Fruit fly (Drosophila melanogaster) whole organism, embryonic: ENCODE results near the gene Atx-1.

Experiments
- Asciz ChIP-seq: fragments of 200-800 bp; sonication (Bioruptor generic); optimal IDR thresholded peaks from 2 replicates; lab custom pipeline; 2017; ENCODE audit warnings: missing biosample characterization, mild to moderate bottlenecking, missing genetic modification characterization, missing genetic modification reagents
- B-H2 ChIP-seq: fragments of 200-800 bp; sonication (Bioruptor generic); optimal IDR thresholded peaks from 2 replicates; lab custom pipeline; 2018; ENCODE audit warnings: missing biosample characterization, mild to moderate bottlenecking, missing genetic modification characterization
- Bgb ChIP-seq: fragments of 200-800 bp; sonication (Bioruptor generic); IDR thresholded peaks from 2 replicates; pipeline ENCODE4 v1.3.6; 2022; ENCODE audit warnings: missing biosample characterization, missing genetic modification characterization; ENCODE audit not compliant: partially characterized antibody
- Bteb2 ChIP-seq: fragments of 200-800 bp; sonication (Bioruptor generic); optimal IDR thresholded peaks from 2 replicates; lab custom pipeline; 2016; ENCODE audit warnings: missing biosample characterization, missing genetic modification characterization
- CG12236 ChIP-seq: fragments of 200-800 bp; sonication (Bioruptor generic); optimal IDR thresholded peaks from 2 replicates; lab custom pipeline; 2016; ENCODE audit warnings: missing biosample characterization, missing genetic modification characterization
- CG17186 ChIP-seq: fragments of 200-800 bp; sonication (Bioruptor generic); optimal IDR thresholded peaks from 3 replicates; lab custom pipeline; 2017; ENCODE audit warnings: missing biosample characterization, missing genetic modification reagents, missing genetic modification characterization
- CG1832 ChIP-seq: fragments of 200-800 bp; sonication (Bioruptor generic); optimal IDR thresholded peaks from 2 replicates; lab custom pipeline; 2017; ENCODE audit warnings: missing biosample characterization, mild to moderate bottlenecking, missing genetic modification characterization, inconsistent platforms
- CG3065 ChIP-seq: fragments of 200-800 bp; sonication (Bioruptor generic); optimal IDR thresholded peaks from 2 replicates; lab custom pipeline; 2016; ENCODE audit warnings: missing biosample characterization, missing genetic modification characterization
- CG31365 ChIP-seq: fragments of 200-800 bp; sonication (Bioruptor generic); optimal IDR thresholded peaks from 2 replicates; lab custom pipeline; 2018; ENCODE audit warnings: missing biosample characterization, mild to moderate bottlenecking, missing genetic modification characterization
- CG32767 ChIP-seq: fragments of 200-800 bp; sonication (Bioruptor generic); IDR thresholded peaks from 2 replicates; pipeline ENCODE4 v1.3.6; 2022; ENCODE audit warnings: missing biosample characterization, missing genetic modification characterization
- CG42726 ChIP-seq: fragments of 200-800 bp; sonication (Bioruptor generic); IDR thresholded peaks from 2 replicates; pipeline ENCODE4 v1.3.6; 2022; ENCODE audit warnings: missing biosample characterization, missing genetic modification characterization; ENCODE audit not compliant: partially characterized antibody
- CG4404 ChIP-seq: fragments of 200-800 bp; sonication (Bioruptor generic); IDR thresholded peaks from 2 replicates; pipeline ENCODE4 v1.3.6; 2022; ENCODE audit warnings: missing biosample characterization, missing genetic modification characterization
- CG4730 ChIP-seq: fragments of 200-800 bp; sonication (Bioruptor generic); IDR thresholded peaks from 2 replicates; pipeline ENCODE4 v1.3.6; 2022; ENCODE audit warnings: missing biosample characterization, missing genetic modification characterization
- CG6654 ChIP-seq: fragments of 200-800 bp; sonication (Bioruptor generic); optimal IDR thresholded peaks from 2 replicates; lab custom pipeline; 2017; ENCODE audit warnings: missing biosample characterization, mild to moderate bottlenecking, missing genetic modification characterization
- CG7839 ChIP-seq: fragments of 200-800 bp; sonication (Bioruptor generic); optimal IDR thresholded peaks from 3 replicates; lab custom pipeline; 2018; ENCODE audit warnings: missing biosample characterization, mild to moderate bottlenecking, missing genetic modification characterization, moderate library complexity
- CG8388 ChIP-seq: fragments of 200-800 bp; sonication (Bioruptor generic); optimal IDR thresholded peaks from 2 replicates; lab custom pipeline; 2019; ENCODE audit warnings: missing biosample characterization, mild to moderate bottlenecking, missing genetic modification characterization, moderate library complexity
- Ets65A ChIP-seq: fragments of 200-800 bp; sonication (Bioruptor generic); peaks from one replicate; lab custom pipeline; 2016; ENCODE audit warnings: missing biosample characterization, missing genetic modification characterization
- HLH4C ChIP-seq: fragments of 200-800 bp; sonication (Bioruptor generic); IDR thresholded peaks from 3 replicates; pipeline ENCODE4 v1.3.6; 2022; ENCODE audit warnings: missing biosample characterization, missing genetic modification characterization; ENCODE audit not compliant: partially characterized antibody
- Kr ChIP-seq: fragments of 200-800 bp; sonication (Bioruptor generic); optimal IDR thresholded peaks from 2 replicates; lab custom pipeline; 2017; ENCODE audit warnings: missing biosample characterization, mild to moderate bottlenecking, missing genetic modification characterization
- Meics ChIP-seq: fragments of 200-800 bp; sonication (Bioruptor generic); optimal IDR thresholded peaks from 2 replicates; lab custom pipeline; 2017; ENCODE audit warnings: missing biosample characterization, mild to moderate bottlenecking, missing genetic modification characterization
- Ptx1 ChIP-seq: fragments of 200-800 bp; sonication (Bioruptor generic); IDR thresholded peaks from 2 replicates; pipeline ENCODE4 v1.3.6; 2022; ENCODE audit warnings: missing biosample characterization, missing genetic modification characterization
- Rx ChIP-seq: fragments of 200-800 bp; sonication (Bioruptor generic); IDR thresholded peaks from 2 replicates; pipeline ENCODE4 v1.3.6; 2022; ENCODE audit warnings: missing biosample characterization, missing genetic modification characterization
- Scr ChIP-seq: fragments of 200-800 bp; sonication (Bioruptor generic); IDR thresholded peaks from 2 replicates; pipeline ENCODE4 v1.3.6; 2022; ENCODE audit warnings: missing biosample characterization, missing genetic modification characterization; ENCODE audit not compliant: partially characterized antibody
- Ssrp ChIP-seq: fragments of 200-800 bp; sonication (Bioruptor generic); optimal IDR thresholded peaks from 2 replicates; lab custom pipeline; 2018; ENCODE audit warnings: missing biosample characterization, mild to moderate bottlenecking, missing genetic modification characterization, moderate library complexity
- ac ChIP-seq: fragments of 200-800 bp; sonication (Bioruptor generic); optimal IDR thresholded peaks from 3 replicates; lab custom pipeline; 2017; ENCODE audit warnings: missing biosample characterization, mild to moderate bottlenecking, missing genetic modification characterization
- ato ChIP-seq: fragments of 200-800 bp; sonication (Bioruptor generic); IDR thresholded peaks from 2 replicates; pipeline ENCODE4 v1.3.6; 2022; ENCODE audit warnings: missing biosample characterization, missing genetic modification characterization; ENCODE audit not compliant: partially characterized antibody
- cg ChIP-seq: fragments of 200-800 bp; sonication (Bioruptor generic); optimal IDR thresholded peaks from 3 replicates; lab custom pipeline; 2019; ENCODE audit warnings: missing biosample characterization, mild to moderate bottlenecking, missing genetic modification characterization, moderate library complexity
- fru ChIP-seq: fragments of >200 bp; optimal IDR thresholded peaks from 2 replicates; lab custom pipeline; 2017
- grau ChIP-seq: fragments of 200-800 bp; optimal IDR thresholded peaks from 3 replicates; lab custom pipeline; 2019; ENCODE audit warnings: missing biosample characterization, mild to moderate bottlenecking, missing genetic modification characterization, moderate library complexity
- gt ChIP-seq: fragments of 200-800 bp; sonication (Bioruptor generic); IDR thresholded peaks from 2 replicates; pipeline ENCODE4 v1.3.6; 2022; ENCODE audit warnings: missing biosample characterization, missing genetic modification characterization
- kah ChIP-seq: fragments of 200-800 bp; sonication (Bioruptor generic); optimal IDR thresholded peaks from 2 replicates; lab custom pipeline; 2018; ENCODE audit warnings: missing biosample characterization, mild to moderate bottlenecking, missing genetic modification characterization
- lola ChIP-seq, 3 experiments: fragments of >200 bp in 2 of 3; fragments of 200-800 bp in 1 of 3; sonication (Bioruptor generic) in 1 of 3; optimal IDR thresholded peaks; 2 replicates each; lab custom pipeline; 2017 to 2019; ENCODE audit warnings: missing biosample characterization in 3 of 3, missing genetic modification characterization in 3 of 3, mild to moderate bottlenecking in 1 of 3, moderate library complexity in 1 of 3
- lov ChIP-seq, 2 experiments: fragments of 200-800 bp in 1 of 2; fragments of >200 bp in 1 of 2; sonication (Bioruptor generic) in 1 of 2; IDR thresholded peaks in 1 of 2; optimal IDR thresholded peaks in 1 of 2; 2 replicates in 1 of 2; 3 replicates in 1 of 2; pipeline versions ENCODE4 v1.3.6 to Lab custom; 2017 to 2022; ENCODE audit warnings: missing biosample characterization in 1 of 2, missing genetic modification characterization in 1 of 2
- onecut ChIP-seq: fragments of 200-800 bp; sonication (Bioruptor generic); IDR thresholded peaks from 2 replicates; pipeline ENCODE4 v1.3.6; 2022; ENCODE audit warnings: missing biosample characterization, missing genetic modification characterization
- pita ChIP-seq: fragments of 200-800 bp; sonication (Bioruptor generic); optimal IDR thresholded peaks from 2 replicates; lab custom pipeline; 2017; ENCODE audit warnings: missing biosample characterization, mild to moderate bottlenecking, missing genetic modification characterization
- schlank ChIP-seq: fragments of 200-800 bp; sonication (Bioruptor generic); optimal IDR thresholded peaks from 2 replicates; lab custom pipeline; 2018; ENCODE audit warnings: missing biosample characterization, mild to moderate bottlenecking, missing genetic modification characterization
- shn ChIP-seq: fragments of 200-800 bp; sonication (Bioruptor generic); optimal IDR thresholded peaks from 3 replicates; lab custom pipeline; 2016; ENCODE audit warnings: missing biosample characterization, missing genetic modification characterization
- ttk ChIP-seq: fragments of 200-800 bp; sonication (Bioruptor generic); IDR thresholded peaks from 2 replicates; pipeline ENCODE4 v2.1.2; 2022; ENCODE audit warnings: missing biosample characterization, missing genetic modification characterization
- zfh2 ChIP-seq: fragments of 200-800 bp; sonication (Bioruptor generic); optimal IDR thresholded peaks from 2 replicates; lab custom pipeline; 2016; ENCODE audit warnings: missing biosample characterization, missing genetic modification characterization

The Atx-1 gene

dm6 chrX:6871746-6872145, 48.7 kb downstream of the Atx-1 start (continued):
- TF ChIP-seq Ssrp (tag; lab: Kevin White, UChicago) = no peak
- no peak for TF ChIP-seq Scr (GFP tag; lab: Robert Waterston, UW)
- TF ChIP-seq Ptx1 (GFP tag; lab: Robert Waterston, UW) = no peak
- peak; percentile 94 for TF ChIP-seq kah (GFP tag; lab: Kevin White, UChicago)
- TF ChIP-seq CG1832 (GFP tag; lab: Kevin White, UChicago) = peak; percentile 28
- TF ChIP-seq grau = peak; percentile 59
- no peak for TF ChIP-seq HLH4C (GFP tag; lab: Robert Waterston, UW)
- TF ChIP-seq CG7839 (tag; lab: Kevin White, UChicago) = no peak
- no peak for TF ChIP-seq CG31365
- no peak for TF ChIP-seq ato (GFP tag; lab: Robert Waterston, UW)
- TF ChIP-seq Asciz = no peak
- no peak for TF ChIP-seq Bgb
- TF ChIP-seq cg (GFP tag; lab: Kevin White, UChicago) = peak; percentile 56
- TF ChIP-seq Ets65A (GFP tag; lab: Kevin White, UChicago) = no peak
- TF ChIP-seq Kr = no peak
- no peak for TF ChIP-seq onecut (GFP tag; lab: Robert Waterston, UW)
- no peak for TF ChIP-seq shn (GFP tag; lab: Kevin White, UChicago)
- no peak for TF ChIP-seq pita (GFP tag; lab: Kevin White, UChicago)
- no peak for TF ChIP-seq CG8388 (GFP tag; lab: Kevin White, UChicago)
- no peak for TF ChIP-seq ac (GFP tag; lab: Kevin White, UChicago)
- TF ChIP-seq CG3065 = no peak
- TF ChIP-seq CG42726 (GFP tag; lab: Robert Waterston, UW) = no peak
- TF ChIP-seq lola (GFP tag; optimal IDR thresholded peaks at IDR 0.05; lab: Kevin White, UChicago) = no peak
- no peak for TF ChIP-seq Bteb2 (GFP tag; lab: Kevin White, UChicago)
- TF ChIP-seq ttk = no peak
- TF ChIP-seq lov (optimal IDR thresholded peaks at IDR 0.05; lab: Kevin White, UChicago) = no peak
- TF ChIP-seq lov (GFP tag; IDR thresholded peaks at IDR 0.05; lab: Robert Waterston, UW) = no peak
- no peak for TF ChIP-seq zfh2 (GFP tag; lab: Kevin White, UChicago)
- TF ChIP-seq B-H2 (GFP tag; lab: Kevin White, UChicago) = no peak
- no peak for TF ChIP-seq schlank (tag; lab: Kevin White, UChicago)
- TF ChIP-seq Rx (GFP tag; lab: Robert Waterston, UW) = no peak
- TF ChIP-seq CG32767 (GFP tag; lab: Robert Waterston, UW) = no peak
- no peak for TF ChIP-seq CG4730 (GFP tag; lab: Robert Waterston, UW)
- no peak for TF ChIP-seq fru (lab: Kevin White, UChicago)
- no peak for TF ChIP-seq CG17186 (GFP tag; lab: Kevin White, UChicago)
- no peak for TF ChIP-seq CG4404 (GFP tag; lab: Robert Waterston, UW)
- TF ChIP-seq gt (GFP tag; lab: Robert Waterston, UW) = no peak
- TF ChIP-seq CG6654 = no peak
- no peak for TF ChIP-seq Meics (GFP tag; lab: Kevin White, UChicago)
- TF ChIP-seq CG12236 (GFP tag; lab: Kevin White, UChicago) = no peak
